Worm (Caenorhabditis elegans) whole organism, L4 larva: ENCODE measurements around the gene gst-38.

ENCODE experiments used
- F10B5.3 ChIP-seq: sonication (generic microtip); optimal IDR thresholded peaks from 2 replicates; lab custom pipeline; 2016; ENCODE audit warnings: mild to moderate bottlenecking, missing genetic modification characterization, missing compliant biosample characterization
- F44E2.7 ChIP-seq: fragments of 200-800 bp; sonication (Bioruptor generic); IDR thresholded peaks from 2 replicates; pipeline ENCODE4 v2.1.2; 2022; ENCODE audit warnings: missing genetic modification characterization, missing compliant biosample characterization
- R02D3.7 ChIP-seq: fragments of 150-350 bp; sonication (generic microtip); optimal IDR thresholded peaks from 3 replicates; lab custom pipeline; 2014; ENCODE audit warnings: missing biosample characterization, missing genetic modification characterization
- T20F7.1 ChIP-seq: fragments of 200-800 bp; sonication (Bioruptor generic); optimal IDR thresholded peaks from 2 replicates; lab custom pipeline; 2018; ENCODE audit warnings: mild to moderate bottlenecking, missing genetic modification characterization, missing compliant biosample characterization
- Y48G9A.11 ChIP-seq: fragments of 200-800 bp; sonication (Bioruptor generic); IDR thresholded peaks from 2 replicates; pipeline ENCODE4 v1.3.6; 2022; ENCODE audit warnings: missing genetic modification reagents, missing genetic modification characterization, missing compliant biosample characterization
- ZK337.2 ChIP-seq: fragments of 200-800 bp; sonication (Bioruptor generic); IDR thresholded peaks from 2 replicates; pipeline ENCODE4 v1.3.6; 2022; ENCODE audit warnings: missing genetic modification reagents, missing genetic modification characterization, missing compliant biosample characterization
- ama-1 ChIP-seq: fragments of 150-350 bp; optimal IDR thresholded peaks from 2 replicates; lab custom pipeline; 2014; ENCODE audit warnings: inconsistent platforms, mixed read lengths
- attf-4 ChIP-seq: sonication (generic microtip); optimal IDR thresholded peaks from 3 replicates; lab custom pipeline; 2017; ENCODE audit warnings: missing biosample characterization, missing genetic modification characterization
- ctbp-1 ChIP-seq: fragments of 200-800 bp; sonication (Bioruptor generic); IDR thresholded peaks from 2 replicates; pipeline ENCODE4 v1.3.6; 2022; ENCODE audit warnings: missing genetic modification reagents, missing genetic modification characterization, missing compliant biosample characterization
- daf-16 ChIP-seq, 3 experiments: sonication (generic microtip); optimal IDR thresholded peaks; 2 replicates each; lab custom pipeline; 2016 to 2017; ENCODE audit warnings: missing genetic modification characterization in 3 of 3, missing genetic modification reagents in 3 of 3, mild to moderate bottlenecking in 2 of 3, missing compliant biosample characterization in 2 of 3, missing biosample characterization in 1 of 3, moderate library complexity in 1 of 3
- dmd-6 ChIP-seq: fragments of 200-800 bp; sonication (Bioruptor generic); IDR thresholded peaks from 2 replicates; pipeline ENCODE4 v1.3.6; 2022; ENCODE audit warnings: missing genetic modification reagents, missing genetic modification characterization, missing compliant biosample characterization
- dmd-8 ChIP-seq: fragments of 200-800 bp; sonication (Bioruptor generic); IDR thresholded peaks from 2 replicates; pipeline ENCODE4 v1.3.6; 2022; ENCODE audit warnings: missing genetic modification characterization, missing compliant biosample characterization
- dpl-1 ChIP-seq: fragments of 150-350 bp; optimal IDR thresholded peaks from 2 replicates; lab custom pipeline; 2014; ENCODE audit warnings: missing biosample characterization, missing genetic modification reagents, missing genetic modification characterization
- dve-1 ChIP-seq: sonication (generic microtip); optimal IDR thresholded peaks from 2 replicates; lab custom pipeline; 2017; ENCODE audit warnings: antibody characterized with exemption, mild to moderate bottlenecking, missing genetic modification characterization, missing compliant biosample characterization; ENCODE audit not compliant: insufficient read depth
- egl-27 ChIP-seq: sonication (generic microtip); optimal IDR thresholded peaks from 3 replicates; lab custom pipeline; 2017; ENCODE audit warnings: missing biosample characterization, missing genetic modification reagents, missing genetic modification characterization
- egl-43 ChIP-seq: fragments of 200-800 bp; sonication (Bioruptor generic); IDR thresholded peaks from 2 replicates; pipeline ENCODE4 v1.3.6; 2022; ENCODE audit warnings: missing genetic modification reagents, missing genetic modification characterization, missing compliant biosample characterization
- fkh-10 ChIP-seq: fragments of 150-350 bp; optimal IDR thresholded peaks from 2 replicates; lab custom pipeline; 2014; ENCODE audit warnings: missing biosample characterization, missing genetic modification reagents, missing genetic modification characterization
- fos-1 ChIP-seq: fragments of 150-350 bp; optimal IDR thresholded peaks from 2 replicates; lab custom pipeline; 2014; ENCODE audit warnings: missing biosample characterization, missing genetic modification characterization
- hlh-11 ChIP-seq: fragments of 200-800 bp; sonication (Bioruptor generic); optimal IDR thresholded peaks from 2 replicates; lab custom pipeline; 2018; ENCODE audit warnings: mild to moderate bottlenecking, missing genetic modification characterization, missing compliant biosample characterization
- hlh-30 ChIP-seq: sonication (generic microtip); optimal IDR thresholded peaks from 2 replicates; lab custom pipeline; 2017; ENCODE audit warnings: antibody characterized with exemption, mild to moderate bottlenecking, missing genetic modification characterization, missing compliant biosample characterization; ENCODE audit not compliant: insufficient read depth
- hmg-1.1 ChIP-seq: fragments of 200-800 bp; sonication (Bioruptor generic); IDR thresholded peaks from 2 replicates; pipeline ENCODE4 v1.3.6; 2022; ENCODE audit warnings: missing genetic modification reagents, missing genetic modification characterization, missing compliant biosample characterization
- lim-7 ChIP-seq: fragments of 200-800 bp; sonication (Bioruptor generic); IDR thresholded peaks from 2 replicates; pipeline ENCODE4 v1.3.6; 2022; ENCODE audit warnings: missing genetic modification characterization, missing compliant biosample characterization
- lin-13 ChIP-seq: fragments of 150-350 bp; optimal IDR thresholded peaks from 2 replicates; lab custom pipeline; 2014; ENCODE audit warnings: missing biosample characterization, missing genetic modification reagents, missing genetic modification characterization
- mdl-1 ChIP-seq, 2 experiments: fragments of 150-350 bp in 1 of 2; sonication (generic microtip) in 1 of 2; optimal IDR thresholded peaks; 2 replicates each; lab custom pipeline; 2014 to 2017; ENCODE audit warnings: missing biosample characterization in 2 of 2, missing genetic modification characterization in 2 of 2
- mxl-3 ChIP-seq: fragments of 200-800 bp; sonication (Bioruptor generic); optimal IDR thresholded peaks from 2 replicates; lab custom pipeline; 2018; ENCODE audit warnings: mild to moderate bottlenecking, missing genetic modification characterization, missing compliant biosample characterization
- nhr-10 ChIP-seq: fragments of 150-350 bp; optimal IDR thresholded peaks from 2 replicates; lab custom pipeline; 2014; ENCODE audit warnings: missing biosample characterization, missing genetic modification characterization
- nhr-102 ChIP-seq: sonication (generic microtip); optimal IDR thresholded peaks from 2 replicates; lab custom pipeline; 2016; ENCODE audit warnings: mild to moderate bottlenecking, missing genetic modification characterization, moderate library complexity, missing compliant biosample characterization
- nhr-11 ChIP-seq: fragments of 150-350 bp; optimal IDR thresholded peaks from 2 replicates; lab custom pipeline; 2014; ENCODE audit warnings: missing biosample characterization, missing genetic modification characterization
- nhr-111 ChIP-seq: fragments of 200-800 bp; sonication (Bioruptor generic); optimal IDR thresholded peaks from 2 replicates; lab custom pipeline; 2018; ENCODE audit warnings: mild to moderate bottlenecking, missing genetic modification characterization, missing compliant biosample characterization
- nhr-28 ChIP-seq: fragments of 150-350 bp; optimal IDR thresholded peaks from 2 replicates; lab custom pipeline; 2014; ENCODE audit warnings: missing biosample characterization, missing genetic modification characterization
- nhr-6 ChIP-seq: fragments of 150-350 bp; optimal IDR thresholded peaks from 2 replicates; lab custom pipeline; 2014; ENCODE audit warnings: missing biosample characterization, missing genetic modification characterization
- nhr-77 ChIP-seq: fragments of 150-350 bp; optimal IDR thresholded peaks from 2 replicates; lab custom pipeline; 2014; ENCODE audit warnings: missing biosample characterization, missing genetic modification characterization
- pha-4 ChIP-seq, 2 experiments: fragments of 150-350 bp in 1 of 2; fragments of 200-800 bp in 1 of 2; sonication (Bioruptor generic) in 1 of 2; IDR thresholded peaks in 1 of 2; optimal IDR thresholded peaks in 1 of 2; 2 replicates each; pipeline versions ENCODE4 v1.3.6 to Lab custom; 2014 to 2022; ENCODE audit warnings: missing genetic modification characterization in 2 of 2, missing genetic modification reagents in 2 of 2, missing biosample characterization in 1 of 2, missing compliant biosample characterization in 1 of 2
- php-3 ChIP-seq: fragments of 200-800 bp; sonication (Bioruptor generic); IDR thresholded peaks from 2 replicates; pipeline ENCODE4 v1.3.6; 2022; ENCODE audit warnings: missing genetic modification reagents, missing genetic modification characterization, missing compliant biosample characterization
- pqm-1 ChIP-seq: sonication (generic microtip); optimal IDR thresholded peaks from 2 replicates; lab custom pipeline; 2017; ENCODE audit warnings: missing biosample characterization, missing genetic modification characterization
- snpc-1.2 ChIP-seq: fragments of 200-800 bp; sonication (Bioruptor generic); IDR thresholded peaks from 2 replicates; pipeline ENCODE4 v1.3.6; 2022; ENCODE audit warnings: missing genetic modification reagents, missing genetic modification characterization, missing compliant biosample characterization
- snpc-4 ChIP-seq: fragments of 150-350 bp; optimal IDR thresholded peaks from 2 replicates; lab custom pipeline; 2014; ENCODE audit warnings: missing biosample characterization, missing genetic modification characterization
- tra-1 ChIP-seq: fragments of 200-800 bp; sonication (Bioruptor generic); IDR thresholded peaks from 2 replicates; pipeline ENCODE4 v1.3.6; 2022; ENCODE audit warnings: missing genetic modification reagents, missing genetic modification characterization, missing compliant biosample characterization
- unc-39 ChIP-seq: sonication (generic microtip); optimal IDR thresholded peaks from 2 replicates; lab custom pipeline; 2017; ENCODE audit warnings: missing biosample characterization, missing genetic modification characterization
- zag-1 ChIP-seq: fragments of 150-350 bp; optimal IDR thresholded peaks from 2 replicates; lab custom pipeline; 2014; ENCODE audit warnings: missing biosample characterization, missing genetic modification characterization
- zfp-3 ChIP-seq: fragments of 200-800 bp; sonication (Bioruptor generic); conservative IDR thresholded peaks from 2 replicates; pipeline ENCODE4 v1.3.6; 2022; ENCODE audit warnings: missing genetic modification reagents, missing genetic modification characterization, missing compliant biosample characterization
- ztf-7 ChIP-seq: fragments of 150-350 bp; optimal IDR thresholded peaks from 2 replicates; lab custom pipeline; 2014; ENCODE audit warnings: missing biosample characterization, missing genetic modification characterization

gst-38 gene

ce11 chrV:15891761-15892160 is 24.1 kb downstream of the gst-38 start, which contains the start of gene T06C12.12:
T06C12.12 (plus strand) TSS chrV:15892061.
- TF ChIP-seq lim-7 (GFP tag; lab: Robert Waterston, UW) (no peak), egl-43 (GFP tag; lab: Robert Waterston, UW) (no peak), nhr-11 (no peak), zfp-3 (GFP tag; lab: Robert Waterston, UW) (no peak), ZK337.2 (GFP tag; lab: Robert Waterston, UW) (no peak), egl-27 (tag; lab: Kevin White, UChicago) (no peak), dve-1 (no peak), F10B5.3 (tag; lab: Kevin White, UChicago) (no peak), fkh-10 (GFP tag; lab: Kevin White, UChicago) (no peak), Y48G9A.11 (GFP tag; lab: Robert Waterston, UW) (no peak), mdl-1 (tag; optimal IDR thresholded peaks at IDR 0.05; lab: Kevin White, UChicago) (no peak), F44E2.7 (GFP tag; lab: Robert Waterston, UW) (no peak), nhr-77 (tag; lab: Kevin White, UChicago) (no peak), ztf-7 (tag; lab: Kevin White, UChicago) (no peak)
- TF ChIP-seq, all 104 proteins: peak for 0

ce11 chrV:15891279-15891678 is 24.6 kb downstream of the gst-38 start:
- peak; percentile 67 for TF ChIP-seq hlh-11 (tag; lab: Kevin White, UChicago)
- TF ChIP-seq fos-1 (tag; lab: Kevin White, UChicago), result no peak
- TF ChIP-seq hlh-30, result peak; percentile 28
- no peak for TF ChIP-seq hmg-1.1
- peak; percentile 24 for TF ChIP-seq nhr-77 (tag; lab: Kevin White, UChicago)
- no peak for TF ChIP-seq snpc-4
- TF ChIP-seq nhr-28 (tag; lab: Kevin White, UChicago), result peak; percentile 91
- no peak for TF ChIP-seq daf-16 (GFP tag; optimal IDR thresholded peaks at IDR 0.05; lab: Kevin White, UChicago)
- peak; percentile 89 for TF ChIP-seq daf-16 (tag; optimal IDR thresholded peaks at IDR 0.05; lab: Kevin White, UChicago)
- peak; percentile 25 for TF ChIP-seq nhr-6
- peak; percentile 61 for TF ChIP-seq dmd-6
- TF ChIP-seq php-3 (GFP tag; lab: Robert Waterston, UW), result 0 out of 2 replicates have a peak, but pooled peaks have one; percentile 6
- TF ChIP-seq pha-4 (GFP tag; IDR thresholded peaks at IDR 0.05; lab: Robert Waterston, UW), result no peak
- TF ChIP-seq pha-4 (tag; optimal IDR thresholded peaks at IDR 0.05; lab: Kevin White, UChicago), result peak; percentile 43
- TF ChIP-seq pqm-1 (tag; lab: Kevin White, UChicago), result peak; percentile 70
- TF ChIP-seq dve-1, result peak; percentile 59

DNA sequence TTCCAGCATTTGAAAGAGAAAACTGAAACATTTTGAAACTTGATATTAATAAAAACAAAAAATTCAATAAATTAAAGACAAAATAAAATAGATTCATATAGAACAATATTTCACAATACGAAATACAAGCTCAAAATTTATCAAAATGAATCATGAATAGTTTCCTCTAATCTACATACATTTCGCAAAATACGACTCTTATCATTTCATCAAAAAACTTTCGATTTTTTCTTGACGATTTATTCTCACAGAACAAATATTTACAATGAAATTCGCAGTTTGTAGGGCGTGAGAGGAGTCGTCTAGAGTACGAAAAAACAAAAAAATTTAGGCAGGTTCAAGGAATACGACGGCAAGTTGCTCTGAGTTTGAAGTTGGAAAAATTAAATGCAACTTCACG is 25.8 kb downstream of the gst-38 start:
- TF ChIP-seq daf-16 (GFP tag; optimal IDR thresholded peaks at IDR 0.05; lab: Kevin White, UChicago) (no peak), daf-16 (tag; optimal IDR thresholded peaks at IDR 0.05; lab: Kevin White, UChicago) (peak; percentile 78), ama-1 (no peak), dmd-6 (peak; percentile 35; the same call in 1 of the 2 replicates), tra-1 (GFP tag; lab: Robert Waterston, UW) (no peak), nhr-28 (tag; lab: Kevin White, UChicago) (peak; percentile 60), T20F7.1 (GFP tag; lab: Kevin White, UChicago) (no peak), hlh-11 (tag; lab: Kevin White, UChicago) (peak; percentile 18), ctbp-1 (GFP tag; lab: Robert Waterston, UW) (no peak), nhr-111 (no peak), nhr-11 (no peak)

- TF ChIP-seq dpl-1 (GFP tag; lab: Kevin White, UChicago) (no peak), mdl-1 (tag; optimal IDR thresholded peaks at IDR 0.05; lab: Kevin White, UChicago) (no peak), dmd-6 (no peak), zag-1 (tag; lab: Kevin White, UChicago) (no peak), nhr-102 (tag; lab: Kevin White, UChicago) (no peak), mxl-3 (GFP tag; lab: Kevin White, UChicago) (no peak), daf-16 (GFP tag; optimal IDR thresholded peaks at IDR 0.05; lab: Kevin White, UChicago) (no peak), daf-16 (tag; optimal IDR thresholded peaks at IDR 0.05; lab: Kevin White, UChicago) (peak; percentile 3), unc-39 (tag; lab: Kevin White, UChicago) (no peak), snpc-1.2 (GFP tag; lab: Robert Waterston, UW) (no peak), dmd-8 (GFP tag; lab: Robert Waterston, UW) (no peak), ztf-7 (tag; lab: Kevin White, UChicago) (no peak), R02D3.7 (tag; lab: Kevin White, UChicago) (no peak), lin-13 (GFP tag; lab: Kevin White, UChicago) (no peak), attf-4 (tag; lab: Kevin White, UChicago) (no peak), dve-1 (peak; percentile 10), nhr-10 (no peak), nhr-77 (tag; lab: Kevin White, UChicago) (no peak)
These were observed 27.1 kb downstream of the gst-38 start, which contains the start of gene cgt-1 for ce11 chrV:15888751-15889150. cgt-1 (minus strand) TSS chrV:15888851.
